Worm (Caenorhabditis elegans): ENCODE measurements around the gene mrck-1.

DNA sequence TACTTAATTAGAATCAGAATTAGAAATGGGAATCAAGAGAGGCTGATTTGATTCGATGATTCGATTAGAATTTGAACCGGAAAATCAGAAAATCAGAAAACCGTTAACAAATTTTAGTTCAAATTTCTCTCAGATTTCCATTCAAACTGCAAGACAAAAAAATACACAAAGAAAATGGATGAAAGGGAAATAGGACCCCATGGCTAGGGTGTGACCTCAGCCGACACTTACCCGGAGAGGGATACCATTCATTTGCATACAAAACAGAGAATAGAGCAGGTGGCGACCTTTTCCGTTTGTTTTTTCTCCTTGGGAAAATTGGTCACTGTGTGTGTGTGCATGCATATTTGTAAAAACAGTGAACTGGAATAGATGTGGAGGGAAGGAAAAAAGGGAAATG, 33.1 kb downstream of the mrck-1 start:
- TF ChIP-seq nhr-76 (tag; optimal IDR thresholded peaks at IDR 0.05) = no peak
- no peak for TF ChIP-seq elt-3 (tag; optimal IDR thresholded peaks at IDR 0.05)
- TF ChIP-seq nhr-28 (tag; optimal IDR thresholded peaks at IDR 0.05) = no peak
- TF ChIP-seq elt-1 (tag; optimal IDR thresholded peaks at IDR 0.05; ENCODE audit: borderline replicate concordance, insufficient read depth) = no peak
